Fruit fly (Drosophila melanogaster) whole organism, pupa: ENCODE data around the gene CG6398.

Source experiments
- CG13204 ChIP-seq: fragments of 200-800 bp; sonication (Bioruptor generic); optimal IDR thresholded peaks from 2 replicates; lab custom pipeline; 2018; ENCODE audit warnings: missing biosample characterization, mild to moderate bottlenecking, missing genetic modification characterization, moderate library complexity
- CG14655 ChIP-seq: fragments of 200-800 bp; sonication (Bioruptor generic); optimal IDR thresholded peaks from 3 replicates; lab custom pipeline; 2017; ENCODE audit warnings: mild to moderate bottlenecking, missing biosample characterization, missing genetic modification reagents, missing genetic modification characterization
- CG15710 ChIP-seq: fragments of 200-800 bp; sonication (Bioruptor generic); optimal IDR thresholded peaks from 2 replicates; lab custom pipeline; 2018; ENCODE audit warnings: missing biosample characterization, mild to moderate bottlenecking, missing genetic modification characterization, moderate library complexity
- CG17806 ChIP-seq: fragments of 200-800 bp; sonication (Bioruptor generic); optimal IDR thresholded peaks from 2 replicates; lab custom pipeline; 2018; ENCODE audit warnings: missing biosample characterization, mild to moderate bottlenecking, missing genetic modification characterization, moderate library complexity
- CG8159 ChIP-seq: fragments of 200-800 bp; sonication (Bioruptor generic); optimal IDR thresholded peaks from 3 replicates; lab custom pipeline; 2018; ENCODE audit warnings: missing biosample characterization, mild to moderate bottlenecking, missing genetic modification characterization, moderate library complexity
- D1 ChIP-seq: fragments of 200-800 bp; sonication (Bioruptor generic); optimal IDR thresholded peaks from 2 replicates; lab custom pipeline; 2018; ENCODE audit warnings: missing biosample characterization, mild to moderate bottlenecking, missing genetic modification characterization, moderate library complexity
- EcR ChIP-seq: fragments of 200-800 bp; sonication (Bioruptor generic); optimal IDR thresholded peaks from 3 replicates; lab custom pipeline; 2019; ENCODE audit warnings: missing biosample characterization, missing genetic modification characterization, mild to moderate bottlenecking, moderate library complexity, missing genetic modification reagents
- Ets98B ChIP-seq: fragments of 200-800 bp; sonication (Bioruptor generic); IDR thresholded peaks from 2 replicates; pipeline ENCODE4 v1.3.6; 2022; ENCODE audit warnings: missing biosample characterization, missing genetic modification characterization
- Pif1A ChIP-seq: fragments of 200-800 bp; sonication (Bioruptor generic); optimal IDR thresholded peaks from 3 replicates; lab custom pipeline; 2016; ENCODE audit warnings: missing biosample characterization, missing genetic modification characterization
- Snoo ChIP-seq: fragments of 200-800 bp; sonication (Bioruptor generic); optimal IDR thresholded peaks from 3 replicates; lab custom pipeline; 2017; ENCODE audit warnings: missing biosample characterization, mild to moderate bottlenecking, missing genetic modification characterization, inconsistent platforms
- gl ChIP-seq: fragments of 200-800 bp; sonication (Bioruptor generic); optimal IDR thresholded peaks from 2 replicates; lab custom pipeline; 2018; ENCODE audit warnings: missing biosample characterization, mild to moderate bottlenecking, missing genetic modification characterization
- rn ChIP-seq: fragments of 200-800 bp; sonication (Bioruptor generic); IDR thresholded peaks from 2 replicates; pipeline ENCODE4 v1.3.6; 2022; ENCODE audit warnings: missing biosample characterization, missing genetic modification characterization

dm6 chrX:17790710-17791109, 39.9 kb upstream of the CG6398 start, which contains the start of gene OdsH:
- TF ChIP-seq Pif1A (GFP tag; lab: Kevin White, UChicago): no peak
- TF ChIP-seq CG17806 (tag; lab: Kevin White, UChicago): no peak
- no peak for TF ChIP-seq CG8159 (tag; lab: Kevin White, UChicago)
- no peak for TF ChIP-seq EcR (GFP tag; lab: Kevin White, UChicago)
- no peak for TF ChIP-seq Snoo (tag; lab: Kevin White, UChicago)
- no peak for TF ChIP-seq Ets98B (GFP tag; lab: Robert Waterston, UW)
- TF ChIP-seq D1 (tag; lab: Kevin White, UChicago): no peak
- TF ChIP-seq gl: no peak
- TF ChIP-seq CG13204 (GFP tag; lab: Kevin White, UChicago): no peak
- TF ChIP-seq CG14655 (GFP tag; lab: Kevin White, UChicago): no peak
- TF ChIP-seq rn (GFP tag; lab: Robert Waterston, UW): no peak
- TF ChIP-seq CG15710 (tag; lab: Kevin White, UChicago): no peak
